Fruit fly (Drosophila melanogaster): Measurements from ENCODE around the gene CG15369.
A peak's percentile ranks its signal among the peaks of the same experiment; 100 is the strongest.

The CG15369 gene

DNA sequence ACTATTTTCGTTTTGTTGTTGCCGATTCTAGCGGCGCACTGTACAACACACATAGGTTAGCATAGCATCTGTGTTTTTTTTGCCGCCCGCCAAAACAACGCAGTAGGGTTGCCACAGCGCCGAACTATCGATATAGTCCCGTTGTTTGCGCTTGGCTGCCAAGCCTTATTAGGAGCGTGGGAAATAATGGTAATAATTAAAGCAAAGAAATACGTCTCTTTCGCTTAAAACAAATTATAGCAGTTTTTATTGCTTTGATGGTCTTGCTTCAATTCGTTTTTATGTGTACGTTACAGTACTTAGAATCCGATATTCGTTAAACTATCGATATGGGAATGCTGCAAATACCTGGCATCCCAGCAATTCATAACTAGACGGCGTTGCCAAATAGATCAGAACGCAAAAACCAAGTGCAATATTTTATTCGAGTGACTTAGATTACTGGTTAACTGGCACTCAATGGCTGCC, 26.8 kb downstream of the CG15369 start, which contains the start of the genes mxc and Larp7:
mxc (minus strand) TSS at position 51 of the 468 bp plus-strand sequence.
Larp7 (plus strand) TSS at position 401 of the 468 bp plus-strand sequence.
- TF ChIP-seq Hr78 (GFP tag; optimal IDR thresholded peaks at IDR 0.05) (no peak), OdsH (GFP tag; optimal IDR thresholded peaks at IDR 0.05) (peak; percentile 55), Rel (GFP tag; optimal IDR thresholded peaks at IDR 0.05) (no peak), Rel (tag; optimal IDR thresholded peaks at IDR 0.05) (peak; percentile 62), N (GFP tag; optimal IDR thresholded peaks at IDR 0.05) (no peak), tai (GFP tag; optimal IDR thresholded peaks at IDR 0.05) (no peak), HLH106 (tag; optimal IDR thresholded peaks at IDR 0.05) (peak; percentile 76), usp (GFP tag; optimal IDR thresholded peaks at IDR 0.05) (no peak), psq (GFP tag; optimal IDR thresholded peaks at IDR 0.05) (peak; percentile 42), rgr (GFP tag; optimal IDR thresholded peaks at IDR 0.05) (peak; percentile 74), CG9705 (GFP tag; optimal IDR thresholded peaks at IDR 0.05) (peak; percentile 55), GATAd (GFP tag; optimal IDR thresholded peaks at IDR 0.05) (peak; percentile 10), br (GFP tag; optimal IDR thresholded peaks at IDR 0.05) (no peak), Hnf4 (GFP tag; optimal IDR thresholded peaks at IDR 0.05) (no peak), ey (GFP tag; optimal IDR thresholded peaks at IDR 0.05) (peak; percentile 78), Hr83 (GFP tag; optimal IDR thresholded peaks at IDR 0.05; ENCODE audit: poor library complexity, severe bottlenecking) (no peak), sv (GFP tag; optimal IDR thresholded peaks at IDR 0.05) (no peak), dmrt93B (GFP tag; optimal IDR thresholded peaks at IDR 0.05) (peak; percentile 58)

dm6 chrX:9247171-9247783, 30.6 kb downstream of the CG15369 start, which contains the start of the genes amx and Dsor1:
amx (minus strand) TSS chrX:9247336.
Dsor1 (plus strand) TSS chrX:9247342.
- TF ChIP-seq Hr83 (GFP tag; optimal IDR thresholded peaks at IDR 0.05; ENCODE audit: poor library complexity, severe bottlenecking) (no peak), Rel (GFP tag; optimal IDR thresholded peaks at IDR 0.05) (no peak), Rel (tag; optimal IDR thresholded peaks at IDR 0.05) (peak; percentile 92), dsf (GFP tag; optimal IDR thresholded peaks at IDR 0.05; ENCODE audit: borderline replicate concordance) (no peak), lola (GFP tag; optimal IDR thresholded peaks at IDR 0.05) (no peak), HLH106 (tag; optimal IDR thresholded peaks at IDR 0.05) (peak; percentile 9)

DNA sequence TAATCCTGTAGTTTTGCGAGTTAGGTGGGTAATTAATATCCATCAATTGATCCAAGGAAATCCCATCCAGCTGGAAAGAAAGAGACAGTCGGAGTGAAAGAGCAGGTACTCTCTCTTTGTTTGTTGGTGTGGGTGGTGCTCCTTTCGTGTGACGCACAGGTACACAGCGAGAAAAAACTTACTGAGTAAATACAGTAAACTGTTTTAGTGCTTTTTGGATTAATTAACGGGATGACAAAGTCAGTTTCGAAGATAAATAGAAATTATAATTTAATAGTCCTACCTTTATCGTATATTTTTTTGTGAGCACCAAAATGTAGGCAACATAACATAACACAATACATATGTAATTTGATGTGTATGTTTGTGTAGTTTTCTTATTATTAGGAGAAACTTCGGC, 31.4 kb downstream of the CG15369 start:
- TF ChIP-seq fru (GFP tag; optimal IDR thresholded peaks at IDR 0.05) (peak; percentile 29), HLH106 (tag; optimal IDR thresholded peaks at IDR 0.05) (peak; percentile 38), Mio (GFP tag; optimal IDR thresholded peaks at IDR 0.05) (no peak), Hr78 (GFP tag; optimal IDR thresholded peaks at IDR 0.05) (no peak), usp (GFP tag; optimal IDR thresholded peaks at IDR 0.05) (no peak), tai (GFP tag; optimal IDR thresholded peaks at IDR 0.05) (no peak), Abd-B (GFP tag; optimal IDR thresholded peaks at IDR 0.05) (no peak), CrebA (GFP tag; optimal IDR thresholded peaks at IDR 0.05; ENCODE audit: borderline replicate concordance) (no peak), Hnf4 (GFP tag; optimal IDR thresholded peaks at IDR 0.05) (no peak), foxo (GFP tag; optimal IDR thresholded peaks at IDR 0.05) (peak in 1 of 2 experiments; percentile 44), CG9705 (GFP tag; optimal IDR thresholded peaks at IDR 0.05) (no peak), dsf (GFP tag; optimal IDR thresholded peaks at IDR 0.05; ENCODE audit: borderline replicate concordance) (no peak), rgr (GFP tag; optimal IDR thresholded peaks at IDR 0.05) (peak; percentile 32), br (GFP tag; optimal IDR thresholded peaks at IDR 0.05) (no peak), h (GFP tag; optimal IDR thresholded peaks at IDR 0.05) (peak; percentile 30), dl (GFP tag; optimal IDR thresholded peaks at IDR 0.05; ENCODE audit: insufficient read depth in 1 of 2, partially characterized antibody in 2 of 2) (no peak), CG32264 (GFP tag; optimal IDR thresholded peaks at IDR 0.05) (no peak), pan (optimal IDR thresholded peaks at IDR 0.05) (no peak), woc (GFP tag; optimal IDR thresholded peaks at IDR 0.05) (no peak), Vsx2 (GFP tag; optimal IDR thresholded peaks at IDR 0.05; ENCODE audit: partially characterized antibody) (no peak), brk (GFP tag; optimal IDR thresholded peaks at IDR 0.05) (no peak), OdsH (GFP tag; optimal IDR thresholded peaks at IDR 0.05) (no peak), dmrt93B (GFP tag; optimal IDR thresholded peaks at IDR 0.05) (no peak), Dfd (GFP tag; optimal IDR thresholded peaks at IDR 0.05) (no peak), Sp1 (GFP tag; optimal IDR thresholded peaks at IDR 0.05) (peak; percentile 37), sage (GFP tag; optimal IDR thresholded peaks at IDR 0.05) (no peak), jim (GFP tag; optimal IDR thresholded peaks at IDR 0.05) (no peak), Jra (GFP tag; optimal IDR thresholded peaks at IDR 0.05) (no peak), N (GFP tag; optimal IDR thresholded peaks at IDR 0.05) (no peak), lola (GFP tag; optimal IDR thresholded peaks at IDR 0.05) (no peak)
